Worm (Caenorhabditis elegans): ENCODE measurements around the gene R08C7.1.

ce11 chrIV:4472418-4473173, 20.9 kb downstream of the R08C7.1 start:
- TF ChIP-seq ceh-22 (tag; optimal IDR thresholded peaks at IDR 0.05), result no peak
- TF ChIP-seq ama-1 (optimal IDR thresholded peaks at IDR 0.05), result no peak
- TF ChIP-seq elt-2 (tag; optimal IDR thresholded peaks at IDR 0.05), result no peak
- no peak for TF ChIP-seq pha-4 (tag; optimal IDR thresholded peaks at IDR 0.05)
- TF ChIP-seq pros-1 (tag; optimal IDR thresholded peaks at IDR 0.05), result no peak
- TF ChIP-seq ceh-45 (GFP tag; IDR thresholded peaks at IDR 0.05), result no peak
- no peak for TF ChIP-seq dve-1 (tag; optimal IDR thresholded peaks at IDR 0.05)
- no peak for TF ChIP-seq ceh-31 (tag; optimal IDR thresholded peaks at IDR 0.05)
- TF ChIP-seq Y22D7AL.16 (tag; optimal IDR thresholded peaks at IDR 0.05), result no peak
- no peak for TF ChIP-seq K09A11.1 (tag; optimal IDR thresholded peaks at IDR 0.05; ENCODE audit: insufficient read depth)
